Worm (Caenorhabditis elegans): ENCODE measurements around the gene Y69E1A.8.

- no peak for TF ChIP-seq zag-1 (tag; optimal IDR thresholded peaks at IDR 0.05)
- no peak for TF ChIP-seq nhr-77 (tag; optimal IDR thresholded peaks at IDR 0.05)
- no peak for TF ChIP-seq ceh-16 (tag; optimal IDR thresholded peaks at IDR 0.05)
- TF ChIP-seq egl-27 (tag; optimal IDR thresholded peaks at IDR 0.05), result no peak
Measured at ce11 chrIV:10964688-10965087, 1.7 kb upstream of the Y69E1A.8 start.

All from whole organism, L2 larva.